Fruit fly (Drosophila melanogaster) whole organism, embryonic: ENCODE measurements around the gene Rab39.

ENCODE experiments used
- Abd-B ChIP-seq: fragments of 200-800 bp; sonication (Bioruptor generic); optimal IDR thresholded peaks from 2 replicates; lab custom pipeline; 2018; ENCODE audit warnings: missing biosample characterization, mild to moderate bottlenecking, missing genetic modification characterization, moderate library complexity
- CG10274 ChIP-seq: fragments of 200-800 bp; sonication (Bioruptor generic); optimal IDR thresholded peaks from 3 replicates; lab custom pipeline; 2017; ENCODE audit warnings: missing biosample characterization, mild to moderate bottlenecking, missing genetic modification characterization
- CG10366 ChIP-seq: fragments of 200-800 bp; sonication (Bioruptor generic); IDR thresholded peaks from 2 replicates; pipeline ENCODE4 v1.3.6; 2022; ENCODE audit warnings: missing biosample characterization, missing genetic modification characterization
- CG10431 ChIP-seq: fragments of 200-800 bp; sonication (Bioruptor generic); optimal IDR thresholded peaks from 3 replicates; lab custom pipeline; 2018; ENCODE audit warnings: missing biosample characterization, mild to moderate bottlenecking, missing genetic modification characterization
- CG12071 ChIP-seq: fragments of 200-800 bp; sonication (Bioruptor generic); optimal IDR thresholded peaks from 3 replicates; lab custom pipeline; 2018; ENCODE audit warnings: missing biosample characterization, mild to moderate bottlenecking, missing genetic modification characterization
- CG13624 ChIP-seq: fragments of 200-800 bp; sonication (Bioruptor generic); optimal IDR thresholded peaks from 2 replicates; lab custom pipeline; 2016; ENCODE audit warnings: missing biosample characterization, missing genetic modification characterization
- CG1603 ChIP-seq: fragments of 200-800 bp; sonication (Bioruptor generic); optimal IDR thresholded peaks from 2 replicates; lab custom pipeline; 2019; ENCODE audit warnings: missing biosample characterization, mild to moderate bottlenecking, missing genetic modification characterization, moderate library complexity
- CG16813 ChIP-seq: fragments of 200-800 bp; sonication (Bioruptor generic); IDR thresholded peaks from 3 replicates; pipeline ENCODE4 v1.3.6; 2022; ENCODE audit warnings: missing biosample characterization, missing genetic modification characterization; ENCODE audit not compliant: partially characterized antibody
- CG30403 ChIP-seq: fragments of 200-800 bp; sonication (Bioruptor generic); optimal IDR thresholded peaks from 3 replicates; lab custom pipeline; 2016; ENCODE audit warnings: missing biosample characterization, missing genetic modification characterization
- CG32772 ChIP-seq: fragments of 200-800 bp; sonication (Bioruptor generic); IDR thresholded peaks from 2 replicates; pipeline ENCODE4 v1.3.6; 2022; ENCODE audit warnings: missing biosample characterization, missing genetic modification characterization
- CG34376 ChIP-seq: fragments of 200-800 bp; sonication (Bioruptor generic); optimal IDR thresholded peaks from 2 replicates; lab custom pipeline; 2018; ENCODE audit warnings: missing biosample characterization, mild to moderate bottlenecking, missing genetic modification characterization
- CG6854 ChIP-seq: fragments of 200-800 bp; sonication (Bioruptor generic); optimal IDR thresholded peaks from 3 replicates; lab custom pipeline; 2017; ENCODE audit warnings: missing biosample characterization, mild to moderate bottlenecking, missing genetic modification characterization
- CG7556 ChIP-seq: fragments of 200-800 bp; sonication (Bioruptor generic); optimal IDR thresholded peaks from 2 replicates; lab custom pipeline; 2017; ENCODE audit warnings: missing biosample characterization, mild to moderate bottlenecking, missing genetic modification characterization
- CoRest ChIP-seq: fragments of 200-800 bp; sonication (Bioruptor generic); optimal IDR thresholded peaks from 3 replicates; lab custom pipeline; 2018; ENCODE audit warnings: missing biosample characterization, mild to moderate bottlenecking, missing genetic modification characterization, moderate library complexity
- D19A ChIP-seq: fragments of 200-800 bp; optimal IDR thresholded peaks from 3 replicates; lab custom pipeline; 2019; ENCODE audit warnings: missing biosample characterization, mild to moderate bottlenecking, missing genetic modification characterization, moderate library complexity
- Fer3 ChIP-seq: fragments of 200-800 bp; sonication (Bioruptor generic); optimal IDR thresholded peaks from 2 replicates; lab custom pipeline; 2018; ENCODE audit warnings: missing biosample characterization, mild to moderate bottlenecking, missing genetic modification characterization, moderate library complexity
- Hr39 ChIP-seq: fragments of >200 bp; optimal IDR thresholded peaks from 2 replicates; lab custom pipeline; 2017
- Hr51 ChIP-seq, 2 experiments: fragments of 200-800 bp; sonication (Bioruptor generic); optimal IDR thresholded peaks; 2 replicates in 1 of 2; 3 replicates in 1 of 2; lab custom pipeline; 2016 to 2018; ENCODE audit warnings: missing biosample characterization in 2 of 2, missing genetic modification characterization in 2 of 2, mild to moderate bottlenecking in 1 of 2, moderate library complexity in 1 of 2
- Hr78 ChIP-seq, 2 experiments: fragments of 200-800 bp in 1 of 2; fragments of >200 bp in 1 of 2; sonication (Bioruptor generic) in 1 of 2; optimal IDR thresholded peaks; 2 replicates each; lab custom pipeline; 2017 to 2019; ENCODE audit warnings: missing biosample characterization in 2 of 2, missing genetic modification characterization in 2 of 2, mild to moderate bottlenecking in 1 of 2, moderate library complexity in 1 of 2
- NC2α ChIP-seq: fragments of 200-800 bp; sonication (Bioruptor generic); optimal IDR thresholded peaks from 2 replicates; lab custom pipeline; 2016; ENCODE audit warnings: missing biosample characterization, missing genetic modification characterization
- Nf-YA ChIP-seq: fragments of 200-800 bp; sonication (Bioruptor generic); IDR thresholded peaks from 2 replicates; pipeline ENCODE4 v1.3.6; 2022; ENCODE audit warnings: missing biosample characterization, missing genetic modification characterization
- Nf-YB ChIP-seq: fragments of 200-800 bp; sonication (Bioruptor generic); optimal IDR thresholded peaks from 3 replicates; lab custom pipeline; 2019; ENCODE audit warnings: missing biosample characterization, mild to moderate bottlenecking, missing genetic modification characterization, moderate library complexity
- ab ChIP-seq: fragments of 200-800 bp; sonication (Bioruptor generic); optimal IDR thresholded peaks from 2 replicates; lab custom pipeline; 2016; ENCODE audit warnings: missing biosample characterization, missing genetic modification characterization
- ac ChIP-seq: fragments of 200-800 bp; sonication (Bioruptor generic); optimal IDR thresholded peaks from 3 replicates; lab custom pipeline; 2017; ENCODE audit warnings: missing biosample characterization, mild to moderate bottlenecking, missing genetic modification characterization
- ap ChIP-seq: fragments of 200-800 bp; sonication (Bioruptor generic); IDR thresholded peaks from 2 replicates; pipeline ENCODE4 v1.3.6; 2022; ENCODE audit warnings: missing biosample characterization, missing genetic modification characterization
- ase ChIP-seq: fragments of 200-800 bp; sonication (Bioruptor generic); IDR thresholded peaks from 3 replicates; pipeline ENCODE4 v1.3.6; 2022; ENCODE audit warnings: missing biosample characterization, missing genetic modification characterization
- btn ChIP-seq: fragments of 200-800 bp; sonication (Bioruptor generic); optimal IDR thresholded peaks from 2 replicates; lab custom pipeline; 2016; ENCODE audit warnings: missing biosample characterization, missing genetic modification characterization
- cad ChIP-seq: fragments of >200 bp; optimal IDR thresholded peaks from 2 replicates; lab custom pipeline; 2017; ENCODE audit warnings: missing biosample characterization, missing genetic modification characterization
- caup ChIP-seq: fragments of 200-800 bp; sonication (Bioruptor generic); optimal IDR thresholded peaks from 3 replicates; lab custom pipeline; 2017; ENCODE audit warnings: missing biosample characterization, mild to moderate bottlenecking, missing genetic modification characterization, moderate library complexity; ENCODE audit not compliant: severe bottlenecking
- chn ChIP-seq: fragments of 200-800 bp; sonication (Bioruptor generic); optimal IDR thresholded peaks from 2 replicates; lab custom pipeline; 2016; ENCODE audit warnings: missing biosample characterization, missing genetic modification characterization
- ems ChIP-seq: fragments of 200-800 bp; sonication (Bioruptor generic); optimal IDR thresholded peaks from 3 replicates; lab custom pipeline; 2016; ENCODE audit warnings: missing biosample characterization, missing genetic modification characterization
- gem ChIP-seq: fragments of 200-800 bp; sonication (Bioruptor generic); optimal IDR thresholded peaks from 2 replicates; lab custom pipeline; 2019; ENCODE audit warnings: missing biosample characterization, mild to moderate bottlenecking, missing genetic modification characterization, moderate library complexity
- gsb ChIP-seq: fragments of 200-800 bp; sonication (Bioruptor generic); IDR thresholded peaks from 2 replicates; pipeline ENCODE4 v1.3.6; 2022; ENCODE audit warnings: missing biosample characterization, missing genetic modification characterization
- gt ChIP-seq: fragments of 200-800 bp; sonication (Bioruptor generic); IDR thresholded peaks from 2 replicates; pipeline ENCODE4 v1.3.6; 2022; ENCODE audit warnings: missing biosample characterization, missing genetic modification characterization
- ham ChIP-seq: fragments of 200-800 bp; sonication (Bioruptor generic); IDR thresholded peaks from 2 replicates; pipeline ENCODE4 v1.3.6; 2022; ENCODE audit warnings: missing biosample characterization, missing genetic modification characterization
- lmd ChIP-seq: fragments of 200-800 bp; sonication (Bioruptor generic); IDR thresholded peaks from 2 replicates; pipeline ENCODE4 v1.3.6; 2022; ENCODE audit warnings: missing biosample characterization, missing genetic modification characterization
- nmo ChIP-seq: fragments of 200-800 bp; sonication (Bioruptor generic); optimal IDR thresholded peaks from 2 replicates; lab custom pipeline; 2018; ENCODE audit warnings: missing biosample characterization, mild to moderate bottlenecking, missing genetic modification characterization, moderate library complexity
- odd ChIP-seq: fragments of 200-800 bp; sonication (Bioruptor generic); optimal IDR thresholded peaks from 2 replicates; lab custom pipeline; 2017; ENCODE audit warnings: missing biosample characterization, mild to moderate bottlenecking, missing genetic modification characterization
- pb ChIP-seq: fragments of 200-800 bp; sonication (Bioruptor generic); optimal IDR thresholded peaks from 3 replicates; lab custom pipeline; 2016; ENCODE audit warnings: missing biosample characterization, missing genetic modification characterization
- slou ChIP-seq: fragments of 200-800 bp; sonication (Bioruptor generic); optimal IDR thresholded peaks from 3 replicates; lab custom pipeline; 2016; ENCODE audit warnings: missing biosample characterization, missing genetic modification characterization
- sob ChIP-seq: fragments of 200-800 bp; sonication (Bioruptor generic); IDR thresholded peaks from 2 replicates; pipeline ENCODE4 v1.3.6; 2022; ENCODE audit warnings: missing biosample characterization, missing genetic modification characterization
- stwl ChIP-seq: fragments of 200-800 bp; sonication (Bioruptor generic); optimal IDR thresholded peaks from 3 replicates; lab custom pipeline; 2018; ENCODE audit warnings: missing biosample characterization, mild to moderate bottlenecking, missing genetic modification characterization, moderate library complexity
- trh ChIP-seq: fragments of 200-800 bp; sonication (Bioruptor generic); optimal IDR thresholded peaks from 2 replicates; lab custom pipeline; 2016; ENCODE audit warnings: missing biosample characterization, missing genetic modification characterization
- unpg ChIP-seq: fragments of 200-800 bp; sonication (Bioruptor generic); optimal IDR thresholded peaks from 3 replicates; lab custom pipeline; 2018; ENCODE audit warnings: missing biosample characterization, mild to moderate bottlenecking, missing genetic modification characterization, moderate library complexity
- zfh1 ChIP-seq: fragments of 200-800 bp; sonication (Bioruptor generic); IDR thresholded peaks from 3 replicates; pipeline ENCODE4 v1.3.6; 2022; ENCODE audit warnings: missing biosample characterization, missing genetic modification characterization

Rab39 gene

DNA sequence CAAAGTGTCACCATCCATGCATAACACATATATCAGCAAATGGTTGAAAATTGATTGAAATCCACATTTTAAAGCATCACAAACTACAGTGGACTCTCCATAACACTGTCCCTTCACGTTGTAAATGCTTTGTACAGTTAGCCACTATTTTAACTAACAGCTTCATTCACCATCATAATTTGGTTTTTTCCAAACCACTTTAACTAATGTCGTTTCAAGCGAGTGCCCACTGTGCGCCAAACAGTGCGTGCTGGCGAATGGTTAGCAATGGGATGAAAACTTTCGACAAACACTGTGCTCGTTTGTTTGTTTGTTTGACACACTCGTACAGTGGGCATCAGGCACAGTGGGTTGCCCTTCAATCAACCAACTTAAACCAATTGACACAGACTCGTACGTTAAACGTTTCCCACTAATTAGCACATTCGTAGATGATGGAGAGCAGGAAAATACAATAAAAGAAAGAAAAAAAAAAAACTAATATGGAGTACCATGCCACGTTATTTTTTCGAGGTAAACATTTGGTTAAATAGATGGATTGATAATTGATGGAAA is 34.4 kb upstream of the Rab39 start (continued):
- TF ChIP-seq CG1603 = peak; percentile 97
- no peak for TF ChIP-seq ac (GFP tag; lab: Kevin White, UChicago)
- TF ChIP-seq CG30403 (GFP tag; lab: Kevin White, UChicago) = peak; percentile 92
- TF ChIP-seq Abd-B (GFP tag; lab: Kevin White, UChicago) = peak; percentile 89
- TF ChIP-seq zfh1 (GFP tag; lab: Robert Waterston, UW) = peak; percentile 92
- TF ChIP-seq gem (tag; lab: Kevin White, UChicago) = peak; percentile 92
- peak; percentile 84 for TF ChIP-seq Nf-YA (GFP tag; lab: Robert Waterston, UW)
- peak; percentile 81 for TF ChIP-seq CG7556 (GFP tag; lab: Kevin White, UChicago)
- TF ChIP-seq Hr39 (lab: Kevin White, UChicago) = no peak
- TF ChIP-seq CG6854 (GFP tag; lab: Kevin White, UChicago) = peak; percentile 82
- peak; percentile 92 for TF ChIP-seq CoRest (tag; lab: Kevin White, UChicago)
- TF ChIP-seq Fer3 (tag; lab: Kevin White, UChicago) = peak; percentile 94
- peak in 1 of 2 experiments; percentile 64 for TF ChIP-seq Hr78 (GFP tag; optimal IDR thresholded peaks at IDR 0.05; lab: Kevin White, UChicago)
- TF ChIP-seq ems (GFP tag; lab: Kevin White, UChicago) = peak; percentile 93
- peak; percentile 85 for TF ChIP-seq ap (GFP tag; lab: Robert Waterston, UW)
- TF ChIP-seq stwl (tag; lab: Kevin White, UChicago) = no peak
- TF ChIP-seq cad (GFP tag; lab: Kevin White, UChicago) = no peak
- TF ChIP-seq gsb (GFP tag; lab: Robert Waterston, UW) = peak; percentile 91
- TF ChIP-seq Nf-YB = peak; percentile 44
- peak; percentile 88 for TF ChIP-seq gt (GFP tag; lab: Robert Waterston, UW)
- TF ChIP-seq CG10274 (GFP tag; lab: Kevin White, UChicago) = peak; percentile 84
- peak; percentile 80 for TF ChIP-seq NC2α (GFP tag; lab: Kevin White, UChicago)
- peak; percentile 39 for TF ChIP-seq trh (GFP tag; lab: Kevin White, UChicago)
- peak; percentile 92 for TF ChIP-seq chn (GFP tag; lab: Kevin White, UChicago)
- peak; percentile 94 for TF ChIP-seq CG13624 (GFP tag; lab: Kevin White, UChicago)
- TF ChIP-seq ab (GFP tag; lab: Kevin White, UChicago) = peak; percentile 94
- TF ChIP-seq pb (GFP tag; lab: Kevin White, UChicago) = peak; percentile 88
- peak; percentile 91 for TF ChIP-seq caup (GFP tag; lab: Kevin White, UChicago)
- peak; percentile 85 for TF ChIP-seq odd (GFP tag; lab: Kevin White, UChicago)
- TF ChIP-seq CG34376 = peak; percentile 78
- TF ChIP-seq unpg (GFP tag; lab: Kevin White, UChicago) = peak; percentile 92
- TF ChIP-seq slou = peak; percentile 81
- peak; percentile 81 for TF ChIP-seq D19A
- peak; percentile 96 for TF ChIP-seq CG12071
- peak; percentile 70 for TF ChIP-seq ham (GFP tag; lab: Robert Waterston, UW)
- TF ChIP-seq CG32772 (GFP tag; lab: Robert Waterston, UW) = peak; percentile 93
- peak; percentile 96 for TF ChIP-seq CG10366 (GFP tag; lab: Robert Waterston, UW)
- TF ChIP-seq CG16813 (GFP tag; lab: Robert Waterston, UW) = no peak
- peak; percentile 94 for TF ChIP-seq ase
- TF ChIP-seq lmd (GFP tag; lab: Robert Waterston, UW) = peak; percentile 96
- TF ChIP-seq btn (GFP tag; lab: Kevin White, UChicago) = peak; percentile 87
- TF ChIP-seq sob = peak; percentile 92
- TF ChIP-seq nmo (GFP tag; lab: Kevin White, UChicago) = peak; percentile 91
- peak; percentile 81 to 91 for TF ChIP-seq Hr51 (GFP tag; optimal IDR thresholded peaks at IDR 0.05; lab: Kevin White, UChicago)
- TF ChIP-seq CG10431 = no peak
